Worm (Caenorhabditis elegans) whole organism, mixed stage, embryonic: ENCODE results near the gene F43E2.11.

ENCODE experiments used
- blmp-1 ChIP-seq: fragments of 150-350 bp; optimal IDR thresholded peaks from 2 replicates; lab custom pipeline; 2014; ENCODE audit warnings: missing biosample characterization, missing genetic modification characterization
- ham-2 ChIP-seq: fragments of 200-800 bp; sonication (Bioruptor generic); optimal IDR thresholded peaks from 2 replicates; lab custom pipeline; 2018; ENCODE audit warnings: mild to moderate bottlenecking, missing genetic modification characterization, missing compliant biosample characterization
- lin-32 ChIP-seq: fragments of 200-800 bp; sonication (Bioruptor generic); optimal IDR thresholded peaks from 2 replicates; lab custom pipeline; 2018; ENCODE audit warnings: mild to moderate bottlenecking, missing genetic modification characterization, missing compliant biosample characterization
- mep-1 ChIP-seq: fragments of 150-350 bp; optimal IDR thresholded peaks from 2 replicates; lab custom pipeline; 2017; ENCODE audit warnings: missing biosample characterization, missing genetic modification reagents, missing genetic modification characterization, inconsistent platforms
- mls-2 ChIP-seq: sonication (generic microtip); optimal IDR thresholded peaks from 2 replicates; lab custom pipeline; 2016; ENCODE audit warnings: mild to moderate bottlenecking, missing genetic modification characterization, moderate library complexity, missing compliant biosample characterization
- nhr-12 ChIP-seq: fragments of 150-350 bp; optimal IDR thresholded peaks from 2 replicates; lab custom pipeline; 2014; ENCODE audit warnings: missing biosample characterization, missing genetic modification characterization
- nhr-237 ChIP-seq: fragments of 150-350 bp; optimal IDR thresholded peaks from 2 replicates; lab custom pipeline; 2014; ENCODE audit warnings: missing biosample characterization, missing genetic modification characterization
- nhr-76 ChIP-seq: sonication (generic microtip); optimal IDR thresholded peaks from 2 replicates; lab custom pipeline; 2017; ENCODE audit warnings: missing biosample characterization, missing genetic modification characterization
- sem-2 ChIP-seq: fragments of 200-800 bp; sonication (Bioruptor generic); optimal IDR thresholded peaks from 2 replicates; lab custom pipeline; 2018; ENCODE audit warnings: mild to moderate bottlenecking, missing genetic modification characterization, missing compliant biosample characterization
- snpc-4 ChIP-seq: fragments of 150-350 bp; optimal IDR thresholded peaks from 2 replicates; lab custom pipeline; 2014; ENCODE audit warnings: missing biosample characterization, missing genetic modification characterization
- tbx-8 ChIP-seq: fragments of 200-800 bp; sonication (Bioruptor generic); optimal IDR thresholded peaks from 2 replicates; lab custom pipeline; 2018; ENCODE audit warnings: mild to moderate bottlenecking, missing genetic modification characterization, moderate library complexity, missing compliant biosample characterization
- unc-62 ChIP-seq: fragments of 150-350 bp; optimal IDR thresholded peaks from 2 replicates; lab custom pipeline; 2014; ENCODE audit warnings: missing biosample characterization, missing genetic modification reagents, missing genetic modification characterization

DNA sequence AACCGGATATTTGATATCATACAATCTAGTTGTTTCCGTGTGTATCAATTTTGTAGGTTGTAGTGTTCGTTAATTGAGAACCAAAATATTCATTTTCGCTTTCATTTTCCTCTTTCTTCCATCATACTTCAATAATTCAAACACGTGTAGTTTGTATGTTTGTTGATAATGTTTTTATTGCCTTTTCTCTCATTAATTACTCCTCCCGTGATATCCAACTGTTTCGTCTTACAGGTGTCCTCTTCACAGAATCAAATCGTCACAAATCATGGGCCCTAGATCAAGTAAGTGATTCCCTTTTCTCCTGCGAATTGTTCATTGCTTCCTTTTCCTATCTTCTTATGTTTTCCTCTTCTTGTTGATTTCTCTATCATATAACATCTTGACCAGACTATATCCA lies 31.1 kb downstream of the F43E2.11 start, which contains the start of gene nhr-21:
- TF ChIP-seq nhr-76 (tag; lab: Kevin White, UChicago) = no peak
- TF ChIP-seq unc-62 = peak; percentile 47
- TF ChIP-seq lin-32 = no peak
- no peak for TF ChIP-seq nhr-237
- no peak for TF ChIP-seq mls-2 (tag; lab: Kevin White, UChicago)
- TF ChIP-seq sem-2 (GFP tag; lab: Kevin White, UChicago) = no peak
- TF ChIP-seq blmp-1 (tag; lab: Kevin White, UChicago) = no peak
- TF ChIP-seq tbx-8 (GFP tag; lab: Kevin White, UChicago) = no peak
- no peak for TF ChIP-seq nhr-12
- no peak for TF ChIP-seq snpc-4 (tag; lab: Kevin White, UChicago)
- TF ChIP-seq ham-2 (GFP tag; lab: Kevin White, UChicago) = no peak
- no peak for TF ChIP-seq mep-1 (tag; lab: Kevin White, UChicago)
